Fruit fly (Drosophila melanogaster) whole organism, embryonic: ENCODE data around the gene CG14341.
A peak's percentile ranks its signal among the peaks of the same experiment; 100 is the strongest.

ENCODE experiments used
- Ada2b ChIP-seq: fragments of 200-800 bp; sonication (Bioruptor generic); IDR thresholded peaks from 2 replicates; pipeline ENCODE4 v1.3.6; 2022; ENCODE audit warnings: missing biosample characterization, missing genetic modification characterization
- CG10209 ChIP-seq: fragments of 200-800 bp; sonication (Bioruptor generic); optimal IDR thresholded peaks from 3 replicates; lab custom pipeline; 2017; ENCODE audit warnings: missing biosample characterization, mild to moderate bottlenecking, missing genetic modification characterization, missing genetic modification reagents
- CG10654 ChIP-seq: fragments of 200-800 bp; sonication (Bioruptor generic); optimal IDR thresholded peaks from 2 replicates; lab custom pipeline; 2016; ENCODE audit warnings: missing biosample characterization, missing genetic modification characterization
- CG12659 ChIP-seq: fragments of 200-800 bp; sonication (Bioruptor generic); optimal IDR thresholded peaks from 3 replicates; lab custom pipeline; 2017; ENCODE audit warnings: mild to moderate bottlenecking, missing biosample characterization, missing genetic modification reagents, missing genetic modification characterization
- CG13296 ChIP-seq: fragments of 200-800 bp; sonication (Bioruptor generic); optimal IDR thresholded peaks from 3 replicates; lab custom pipeline; 2018; ENCODE audit warnings: missing biosample characterization, mild to moderate bottlenecking, missing genetic modification characterization
- CG14965 ChIP-seq: fragments of 200-800 bp; sonication (Bioruptor generic); optimal IDR thresholded peaks from 2 replicates; lab custom pipeline; 2016; ENCODE audit warnings: missing biosample characterization, missing genetic modification characterization, borderline replicate concordance
- CG15073 ChIP-seq: fragments of 200-800 bp; sonication (Bioruptor generic); optimal IDR thresholded peaks from 2 replicates; lab custom pipeline; 2016; ENCODE audit warnings: missing biosample characterization, missing genetic modification characterization
- CG15601 ChIP-seq: fragments of 200-800 bp; sonication (Bioruptor generic); optimal IDR thresholded peaks from 3 replicates; lab custom pipeline; 2019; ENCODE audit warnings: missing biosample characterization, mild to moderate bottlenecking, missing genetic modification characterization, moderate library complexity
- CG16779 ChIP-seq: fragments of 200-800 bp; sonication (Bioruptor generic); IDR thresholded peaks from 2 replicates; pipeline ENCODE4 v1.3.6; 2022; ENCODE audit warnings: missing biosample characterization, missing genetic modification characterization
- CG16815 ChIP-seq: fragments of 200-800 bp; sonication (Bioruptor generic); optimal IDR thresholded peaks from 3 replicates; lab custom pipeline; 2017; ENCODE audit warnings: missing biosample characterization, mild to moderate bottlenecking, missing genetic modification characterization
- CG17328 ChIP-seq: fragments of 200-800 bp; sonication (Bioruptor generic); IDR thresholded peaks from 2 replicates; pipeline ENCODE4 v1.3.6; 2022; ENCODE audit warnings: missing biosample characterization, missing genetic modification characterization
- CG2116 ChIP-seq: fragments of 200-800 bp; sonication (Bioruptor generic); optimal IDR thresholded peaks from 3 replicates; lab custom pipeline; 2018; ENCODE audit warnings: missing biosample characterization, mild to moderate bottlenecking, missing genetic modification characterization
- CG2678 ChIP-seq: fragments of 200-800 bp; sonication (Bioruptor generic); optimal IDR thresholded peaks from 3 replicates; lab custom pipeline; 2019; ENCODE audit warnings: missing biosample characterization, mild to moderate bottlenecking, missing genetic modification characterization, moderate library complexity
- CG30020 ChIP-seq: fragments of 200-800 bp; optimal IDR thresholded peaks from 2 replicates; lab custom pipeline; 2019; ENCODE audit warnings: missing biosample characterization, mild to moderate bottlenecking, missing genetic modification characterization, moderate library complexity
- CG31224 ChIP-seq: fragments of 200-800 bp; sonication (Bioruptor generic); IDR thresholded peaks from 2 replicates; pipeline ENCODE4 v1.3.6; 2022; ENCODE audit warnings: missing biosample characterization, missing genetic modification characterization
- CG31388 ChIP-seq: fragments of 200-800 bp; sonication (Bioruptor generic); optimal IDR thresholded peaks from 2 replicates; lab custom pipeline; 2016; ENCODE audit warnings: missing biosample characterization, missing genetic modification characterization
- CG4328 ChIP-seq: fragments of 200-800 bp; sonication (Bioruptor generic); optimal IDR thresholded peaks from 3 replicates; lab custom pipeline; 2017; ENCODE audit warnings: missing biosample characterization, missing genetic modification reagents, missing genetic modification characterization
- CG4854 ChIP-seq: fragments of 200-800 bp; sonication (Bioruptor generic); optimal IDR thresholded peaks from 2 replicates; lab custom pipeline; 2016; ENCODE audit warnings: missing biosample characterization, missing genetic modification characterization, inconsistent platforms
- CG5180 ChIP-seq: fragments of 200-800 bp; sonication (Bioruptor generic); optimal IDR thresholded peaks from 3 replicates; lab custom pipeline; 2017; ENCODE audit warnings: missing biosample characterization, missing genetic modification characterization, mild to moderate bottlenecking, moderate library complexity, missing genetic modification reagents
- CG6683 ChIP-seq: fragments of 200-800 bp; sonication (Bioruptor generic); optimal IDR thresholded peaks from 2 replicates; lab custom pipeline; 2017; ENCODE audit warnings: missing biosample characterization, mild to moderate bottlenecking, missing genetic modification characterization, missing genetic modification reagents
- CG6765 ChIP-seq: fragments of 200-800 bp; sonication (Bioruptor generic); optimal IDR thresholded peaks from 3 replicates; lab custom pipeline; 2017; ENCODE audit warnings: missing biosample characterization, mild to moderate bottlenecking, missing genetic modification characterization
- CG7839 ChIP-seq: fragments of 200-800 bp; sonication (Bioruptor generic); optimal IDR thresholded peaks from 3 replicates; lab custom pipeline; 2018; ENCODE audit warnings: missing biosample characterization, mild to moderate bottlenecking, missing genetic modification characterization, moderate library complexity
- CG8089 ChIP-seq: fragments of 200-800 bp; sonication (Bioruptor generic); optimal IDR thresholded peaks from 3 replicates; lab custom pipeline; 2016; ENCODE audit warnings: missing biosample characterization, missing genetic modification characterization
- CG9437 ChIP-seq: fragments of 200-800 bp; sonication (Bioruptor generic); optimal IDR thresholded peaks from 2 replicates; lab custom pipeline; 2018; ENCODE audit warnings: missing biosample characterization, mild to moderate bottlenecking, missing genetic modification characterization
- Chrac-16 ChIP-seq: fragments of 200-800 bp; sonication (Bioruptor generic); optimal IDR thresholded peaks from 3 replicates; lab custom pipeline; 2016; ENCODE audit warnings: missing biosample characterization, missing genetic modification characterization
- CrebB ChIP-seq: fragments of 200-800 bp; sonication (Bioruptor generic); optimal IDR thresholded peaks from 3 replicates; lab custom pipeline; 2018; ENCODE audit warnings: missing biosample characterization, mild to moderate bottlenecking, missing genetic modification characterization
- HLH4C ChIP-seq: fragments of 200-800 bp; sonication (Bioruptor generic); IDR thresholded peaks from 3 replicates; pipeline ENCODE4 v1.3.6; 2022; ENCODE audit warnings: missing biosample characterization, missing genetic modification characterization; ENCODE audit not compliant: partially characterized antibody
- Hsf ChIP-seq: fragments of 200-800 bp; sonication (Bioruptor generic); optimal IDR thresholded peaks from 3 replicates; lab custom pipeline; 2016; ENCODE audit warnings: missing biosample characterization, missing genetic modification characterization
- Mad ChIP-seq: fragments of 200-800 bp; sonication (Bioruptor generic); optimal IDR thresholded peaks from 2 replicates; lab custom pipeline; 2016; ENCODE audit warnings: missing biosample characterization, missing genetic modification characterization
- NK7.1 ChIP-seq: fragments of 200-800 bp; sonication (Bioruptor generic); optimal IDR thresholded peaks from 3 replicates; lab custom pipeline; 2016; ENCODE audit warnings: missing biosample characterization, missing genetic modification characterization
- Oaz ChIP-seq: fragments of 200-800 bp; sonication (Bioruptor generic); IDR thresholded peaks from 2 replicates; pipeline ENCODE4 v1.3.6; 2022; ENCODE audit warnings: missing biosample characterization, missing genetic modification characterization
- Poxn ChIP-seq: fragments of 200-800 bp; sonication (Bioruptor generic); IDR thresholded peaks from 2 replicates; pipeline ENCODE4 v1.3.6; 2022; ENCODE audit warnings: missing biosample characterization, missing genetic modification characterization
- Sry-β ChIP-seq: fragments of 200-800 bp; sonication (Bioruptor generic); optimal IDR thresholded peaks from 2 replicates; lab custom pipeline; 2018; ENCODE audit warnings: missing biosample characterization, mild to moderate bottlenecking, missing genetic modification characterization, moderate library complexity
- Taf1 ChIP-seq: fragments of 200-800 bp; sonication (Bioruptor generic); IDR thresholded peaks from 2 replicates; pipeline ENCODE4 v1.3.6; 2022; ENCODE audit warnings: missing biosample characterization, missing genetic modification characterization
- aop ChIP-seq: fragments of 200-800 bp; sonication (Bioruptor generic); IDR thresholded peaks from 2 replicates; pipeline ENCODE4 v1.3.6; 2022; ENCODE audit warnings: missing biosample characterization, missing genetic modification characterization
- ato ChIP-seq: fragments of 200-800 bp; sonication (Bioruptor generic); IDR thresholded peaks from 2 replicates; pipeline ENCODE4 v1.3.6; 2022; ENCODE audit warnings: missing biosample characterization, missing genetic modification characterization; ENCODE audit not compliant: partially characterized antibody
- chif ChIP-seq, 2 experiments: fragments of 200-800 bp; sonication (Bioruptor generic); optimal IDR thresholded peaks; 3 replicates each; lab custom pipeline; 2016; ENCODE audit warnings: missing biosample characterization in 2 of 2, missing genetic modification characterization in 2 of 2
- cwo ChIP-seq: fragments of 200-800 bp; sonication (Bioruptor generic); optimal IDR thresholded peaks from 3 replicates; lab custom pipeline; 2017; ENCODE audit warnings: missing biosample characterization, missing genetic modification characterization, mild to moderate bottlenecking, moderate library complexity, missing genetic modification reagents
- fru ChIP-seq: fragments of >200 bp; optimal IDR thresholded peaks from 2 replicates; lab custom pipeline; 2017
- grn ChIP-seq: fragments of 200-800 bp; sonication (Bioruptor generic); optimal IDR thresholded peaks from 3 replicates; lab custom pipeline; 2017; ENCODE audit warnings: missing biosample characterization, missing genetic modification characterization
- gro ChIP-seq: fragments of 200-800 bp; sonication (Bioruptor generic); optimal IDR thresholded peaks from 2 replicates; lab custom pipeline; 2016; ENCODE audit warnings: missing biosample characterization, missing genetic modification characterization
- gsb ChIP-seq: fragments of 200-800 bp; sonication (Bioruptor generic); IDR thresholded peaks from 2 replicates; pipeline ENCODE4 v1.3.6; 2022; ENCODE audit warnings: missing biosample characterization, missing genetic modification characterization
- hb ChIP-seq: fragments of 200-800 bp; sonication (Bioruptor generic); IDR thresholded peaks from 3 replicates; pipeline ENCODE4 v1.3.6; 2022; ENCODE audit warnings: missing biosample characterization, missing genetic modification characterization; ENCODE audit not compliant: partially characterized antibody
- lmd ChIP-seq: fragments of 200-800 bp; sonication (Bioruptor generic); IDR thresholded peaks from 2 replicates; pipeline ENCODE4 v1.3.6; 2022; ENCODE audit warnings: missing biosample characterization, missing genetic modification characterization
- otp ChIP-seq: fragments of 200-800 bp; sonication (Bioruptor generic); IDR thresholded peaks from 3 replicates; pipeline ENCODE4, ENCODE4 v1.3.6; 2022; ENCODE audit warnings: missing biosample characterization, missing genetic modification characterization
- pfk ChIP-seq: fragments of 200-800 bp; sonication (Bioruptor generic); optimal IDR thresholded peaks from 2 replicates; lab custom pipeline; 2018; ENCODE audit warnings: missing biosample characterization, mild to moderate bottlenecking, missing genetic modification characterization, moderate library complexity
- ro ChIP-seq: fragments of 200-800 bp; sonication (Bioruptor generic); IDR thresholded peaks from 2 replicates; pipeline ENCODE4 v1.3.6; 2022; ENCODE audit warnings: missing biosample characterization, missing genetic modification characterization
- schlank ChIP-seq: fragments of 200-800 bp; sonication (Bioruptor generic); optimal IDR thresholded peaks from 2 replicates; lab custom pipeline; 2018; ENCODE audit warnings: missing biosample characterization, mild to moderate bottlenecking, missing genetic modification characterization
- slou ChIP-seq: fragments of 200-800 bp; sonication (Bioruptor generic); optimal IDR thresholded peaks from 3 replicates; lab custom pipeline; 2016; ENCODE audit warnings: missing biosample characterization, missing genetic modification characterization
- tin ChIP-seq: fragments of 200-800 bp; sonication (Bioruptor generic); optimal IDR thresholded peaks from 3 replicates; lab custom pipeline; 2016; ENCODE audit warnings: missing biosample characterization, missing genetic modification characterization
- vnd ChIP-seq: fragments of 200-800 bp; sonication (Bioruptor generic); IDR thresholded peaks from 3 replicates; pipeline ENCODE4 v1.3.6; 2022; ENCODE audit warnings: missing biosample characterization, missing genetic modification characterization; ENCODE audit not compliant: partially characterized antibody

CG14341 gene

dm6 chr2L:1214465-1214864 is 48.2 kb downstream of the CG14341 start (continued):
- TF ChIP-seq Mad (GFP tag; lab: Kevin White, UChicago) (no peak), grn (GFP tag; lab: Kevin White, UChicago) (no peak), CG7839 (tag; lab: Kevin White, UChicago) (peak; percentile 57), CG15073 (no peak), Hsf (GFP tag; lab: Kevin White, UChicago) (peak; percentile 31), CG8089 (GFP tag; lab: Kevin White, UChicago) (no peak), ro (GFP tag; lab: Robert Waterston, UW) (no peak), slou (GFP tag; lab: Kevin White, UChicago) (no peak), cwo (GFP tag; lab: Kevin White, UChicago) (peak; percentile 32), CG9437 (peak; percentile 8), CG15601 (no peak), CG6765 (no peak), CG2678 (tag; lab: Kevin White, UChicago) (peak; percentile 61), Ada2b (GFP tag; lab: Robert Waterston, UW) (peak; percentile 61), CG13296 (GFP tag; lab: Kevin White, UChicago) (peak; percentile 17), ato (no peak), CrebB (no peak), gro (no peak), CG2116 (GFP tag; lab: Kevin White, UChicago) (no peak), hb (GFP tag; lab: Robert Waterston, UW) (no peak), Taf1 (GFP tag; lab: Robert Waterston, UW) (no peak), fru (lab: Kevin White, UChicago) (no peak), vnd (GFP tag; lab: Robert Waterston, UW) (no peak), CG16779 (no peak), aop (GFP tag; lab: Robert Waterston, UW) (no peak), CG10209 (GFP tag; lab: Kevin White, UChicago) (peak; percentile 9), Oaz (GFP tag; lab: Robert Waterston, UW) (no peak; the same call in 1 of the 2 replicates), CG17328 (GFP tag; lab: Robert Waterston, UW) (peak; percentile 68), Chrac-16 (GFP tag; lab: Kevin White, UChicago) (peak; percentile 18), pfk (GFP tag; lab: Kevin White, UChicago) (no peak), CG10654 (GFP tag; lab: Kevin White, UChicago) (peak; percentile 23), CG14965 (GFP tag; lab: Kevin White, UChicago) (no peak), Poxn (no peak), chif (GFP tag; optimal IDR thresholded peaks at IDR 0.05; lab: Kevin White, UChicago) (no peak), Sry-β (GFP tag; lab: Kevin White, UChicago) (no peak), CG12659 (GFP tag; lab: Kevin White, UChicago) (peak; percentile 11), CG4328 (no peak), lmd (GFP tag; lab: Robert Waterston, UW) (peak; percentile 45; the same call in 1 of the 2 replicates), schlank (no peak), HLH4C (GFP tag; lab: Robert Waterston, UW) (no peak), CG31388 (GFP tag; lab: Kevin White, UChicago) (no peak), otp (GFP tag; lab: Robert Waterston, UW) (0 out of 3 replicates have a peak, but pooled peaks have one; percentile 47), CG31224 (no peak), CG5180 (GFP tag; lab: Kevin White, UChicago) (no peak), CG30020 (tag; lab: Kevin White, UChicago) (no peak), tin (GFP tag; lab: Kevin White, UChicago) (peak; percentile 23), CG4854 (no peak), gsb (GFP tag; lab: Robert Waterston, UW) (no peak), CG6683 (no peak), CG16815 (no peak), NK7.1 (GFP tag; lab: Kevin White, UChicago) (no peak)
